Fruit fly (Drosophila melanogaster): ENCODE measurements around the gene Smyd5.

Gene Smyd5

dm6 chr3R:21199953-21200368, 18.6 kb downstream of the Smyd5 start:
- no peak for TF ChIP-seq insv (optimal IDR thresholded peaks at IDR 0.05)
- no peak for TF ChIP-seq Sin3A (optimal IDR thresholded peaks at IDR 0.05)
- TF ChIP-seq Myc (optimal IDR thresholded peaks at IDR 0.05) = no peak
- TF ChIP-seq ttk (optimal IDR thresholded peaks at IDR 0.05) = no peak
- TF ChIP-seq h (optimal IDR thresholded peaks at IDR 0.05) = no peak
- TF ChIP-seq psq (optimal IDR thresholded peaks at IDR 0.05) = no peak

dm6 chr3R:21199085-21199899, 19.3 kb downstream of the Smyd5 start:
- TF ChIP-seq psq (optimal IDR thresholded peaks at IDR 0.05) = no peak
- TF ChIP-seq Sin3A (optimal IDR thresholded peaks at IDR 0.05) = no peak
- TF ChIP-seq ttk (optimal IDR thresholded peaks at IDR 0.05) = no peak
- no peak for TF ChIP-seq h (optimal IDR thresholded peaks at IDR 0.05)
- TF ChIP-seq insv (optimal IDR thresholded peaks at IDR 0.05) = no peak
- no peak for TF ChIP-seq Myc (optimal IDR thresholded peaks at IDR 0.05)

DNA sequence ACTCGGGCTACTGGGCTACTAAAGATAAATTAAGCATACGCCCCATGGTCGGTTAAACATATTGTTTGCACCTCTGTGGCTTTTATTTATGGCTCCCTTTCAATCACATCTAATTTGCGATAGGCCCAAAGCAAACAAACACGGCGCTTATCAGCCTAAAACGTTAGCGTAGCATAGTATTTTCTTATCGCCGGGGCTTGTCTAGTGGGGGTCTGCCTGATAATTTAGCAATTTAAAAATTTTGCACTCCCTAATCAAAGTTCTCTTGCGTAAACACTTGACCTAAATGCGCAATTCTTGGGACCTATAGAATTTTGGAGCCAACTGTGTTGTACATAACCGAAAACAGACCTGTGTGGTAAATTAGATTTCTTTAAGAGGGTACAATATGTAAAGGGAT, 20.5 kb downstream of the Smyd5 start:
- no peak for TF ChIP-seq psq (optimal IDR thresholded peaks at IDR 0.05)
- no peak for TF ChIP-seq h (optimal IDR thresholded peaks at IDR 0.05)
- no peak for TF ChIP-seq Myc (optimal IDR thresholded peaks at IDR 0.05)
- TF ChIP-seq insv (optimal IDR thresholded peaks at IDR 0.05) = no peak
- TF ChIP-seq Sin3A (optimal IDR thresholded peaks at IDR 0.05) = no peak
- no peak for TF ChIP-seq ttk (optimal IDR thresholded peaks at IDR 0.05)

dm6 chr3R:21197566-21197965, 21.0 kb downstream of the Smyd5 start:
- no peak for TF ChIP-seq Sin3A (optimal IDR thresholded peaks at IDR 0.05)
- TF ChIP-seq Myc (optimal IDR thresholded peaks at IDR 0.05) = no peak
- TF ChIP-seq ttk (optimal IDR thresholded peaks at IDR 0.05) = no peak
- TF ChIP-seq h (optimal IDR thresholded peaks at IDR 0.05) = no peak
- no peak for TF ChIP-seq psq (optimal IDR thresholded peaks at IDR 0.05)
- no peak for TF ChIP-seq insv (optimal IDR thresholded peaks at IDR 0.05)

DNA sequence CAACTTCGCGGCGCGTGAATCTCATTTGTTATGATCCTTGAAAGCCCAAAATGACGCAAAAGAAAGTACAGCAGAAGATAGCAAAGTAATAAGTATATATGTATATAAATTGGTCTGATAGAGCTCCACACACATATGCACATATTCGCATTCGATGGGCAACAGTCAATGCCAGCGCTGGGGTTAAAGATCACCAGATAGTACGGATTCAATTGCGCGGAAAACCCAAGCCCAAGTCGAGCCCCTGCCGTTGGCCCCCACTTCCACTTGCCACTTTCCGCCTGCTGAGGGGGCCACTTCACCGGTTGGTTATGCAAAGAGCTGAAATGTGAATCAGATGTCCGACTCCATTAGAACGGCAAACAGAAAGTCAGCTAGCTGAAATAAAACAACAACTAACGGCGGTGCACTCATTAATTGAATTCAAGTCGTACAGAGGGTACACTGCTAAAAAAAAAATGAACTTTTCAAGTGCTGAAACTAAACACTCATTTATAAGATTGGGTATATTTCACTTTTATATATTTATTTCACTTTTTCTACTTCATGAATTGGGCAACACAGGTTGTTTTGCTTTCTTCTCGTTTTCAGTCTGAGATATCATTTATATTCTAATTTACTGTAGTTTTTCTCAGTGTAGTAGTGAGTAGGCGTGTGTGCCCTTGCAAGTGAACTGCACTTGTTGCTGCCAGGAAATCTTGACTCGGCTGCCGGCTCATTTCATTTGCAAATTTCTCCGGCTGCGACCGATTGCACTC, 23.2 kb downstream of the Smyd5 start:
- TF ChIP-seq Myc (optimal IDR thresholded peaks at IDR 0.05) (no peak), h (optimal IDR thresholded peaks at IDR 0.05) (no peak)

- TF ChIP-seq Myc (optimal IDR thresholded peaks at IDR 0.05) (no peak), ttk (optimal IDR thresholded peaks at IDR 0.05) (no peak), Sin3A (optimal IDR thresholded peaks at IDR 0.05) (no peak), psq (optimal IDR thresholded peaks at IDR 0.05) (no peak), h (optimal IDR thresholded peaks at IDR 0.05) (no peak), insv (optimal IDR thresholded peaks at IDR 0.05) (no peak)
Measured at dm6 chr3R:21193742-21194141, 24.8 kb downstream of the Smyd5 start.

- TF ChIP-seq Myc (optimal IDR thresholded peaks at IDR 0.05) (no peak), insv (optimal IDR thresholded peaks at IDR 0.05) (no peak), Sin3A (optimal IDR thresholded peaks at IDR 0.05) (no peak), ttk (optimal IDR thresholded peaks at IDR 0.05) (no peak), h (optimal IDR thresholded peaks at IDR 0.05) (no peak), psq (optimal IDR thresholded peaks at IDR 0.05) (no peak)
Measured at dm6 chr3R:21192267-21192666, 26.3 kb downstream of the Smyd5 start.

DNA sequence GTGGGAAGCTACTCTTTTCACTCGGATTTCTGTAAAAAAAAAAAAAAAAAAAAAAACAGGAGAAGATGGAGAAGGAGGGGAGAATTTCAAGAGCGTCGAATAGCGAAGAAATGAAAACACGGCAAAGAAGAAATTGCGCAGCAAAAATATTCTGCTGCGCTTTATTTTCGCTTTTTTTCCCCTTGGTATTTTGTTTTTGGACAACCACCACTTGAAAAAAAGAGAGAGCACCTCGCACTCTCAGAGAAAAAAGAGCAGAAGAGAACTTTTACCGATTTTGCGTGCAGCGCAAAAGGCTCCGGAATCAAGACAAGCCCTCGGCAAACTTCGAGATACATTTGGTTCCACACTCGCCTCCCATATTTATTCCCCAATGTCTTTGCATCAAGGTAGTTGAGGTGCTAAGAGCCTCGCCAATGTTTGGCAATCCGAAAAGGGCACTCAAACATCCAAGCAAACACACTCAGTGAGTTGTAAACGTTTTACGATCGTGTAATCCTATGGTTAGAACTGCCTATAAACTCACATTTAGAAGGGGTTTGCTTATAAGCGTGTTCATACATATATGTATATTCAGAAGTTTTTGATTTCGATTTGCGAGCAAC, 27.7 kb downstream of the Smyd5 start:
- TF ChIP-seq h (optimal IDR thresholded peaks at IDR 0.05) (no peak), psq (optimal IDR thresholded peaks at IDR 0.05) (no peak), Myc (optimal IDR thresholded peaks at IDR 0.05) (no peak), Sin3A (optimal IDR thresholded peaks at IDR 0.05) (no peak), ttk (optimal IDR thresholded peaks at IDR 0.05) (no peak), insv (optimal IDR thresholded peaks at IDR 0.05) (no peak)

dm6 chr3R:21189520-21190180, 28.9 kb downstream of the Smyd5 start:
- no peak for TF ChIP-seq ttk (optimal IDR thresholded peaks at IDR 0.05)
- no peak for TF ChIP-seq insv (optimal IDR thresholded peaks at IDR 0.05)
- no peak for TF ChIP-seq psq (optimal IDR thresholded peaks at IDR 0.05)
- no peak for TF ChIP-seq Myc (optimal IDR thresholded peaks at IDR 0.05)
- TF ChIP-seq h (optimal IDR thresholded peaks at IDR 0.05) = no peak

DNA sequence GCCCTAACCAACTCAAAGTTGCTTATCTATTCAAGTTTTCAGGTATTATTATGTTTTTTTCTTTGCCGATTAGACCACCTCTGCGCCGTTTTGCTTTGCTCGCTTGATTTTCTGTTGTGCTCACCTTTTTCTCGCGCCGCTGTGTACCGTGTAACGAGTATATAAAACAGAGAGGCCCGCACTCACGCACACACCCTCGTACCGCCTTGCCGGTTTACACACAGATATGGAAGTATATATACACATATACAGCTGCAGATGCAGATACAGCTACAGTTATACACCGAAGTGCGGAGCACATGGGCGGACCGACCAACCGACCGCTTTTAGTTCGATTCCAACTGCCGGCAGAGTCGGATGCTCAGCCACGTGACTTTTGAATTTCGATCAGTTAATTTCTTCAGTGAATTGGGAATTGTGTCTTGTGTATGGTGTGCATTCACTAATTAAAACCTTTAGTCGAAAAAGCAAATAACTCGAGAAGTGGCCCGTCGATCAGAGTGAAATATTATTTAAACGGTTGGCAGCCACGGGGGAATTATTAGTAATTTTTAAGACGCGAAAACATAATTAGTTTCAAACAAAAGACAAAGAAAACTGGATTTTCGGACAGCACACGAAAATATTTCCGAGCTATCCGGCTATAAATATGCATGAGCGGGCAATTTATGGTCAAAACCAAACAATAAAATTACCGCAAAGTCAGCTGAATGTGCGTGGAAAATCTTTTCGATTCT, 29.9 kb downstream of the Smyd5 start:
- no peak for TF ChIP-seq h (optimal IDR thresholded peaks at IDR 0.05)
- TF ChIP-seq insv (optimal IDR thresholded peaks at IDR 0.05) = no peak
- no peak for TF ChIP-seq Sin3A (optimal IDR thresholded peaks at IDR 0.05)
- no peak for TF ChIP-seq Myc (optimal IDR thresholded peaks at IDR 0.05)
- no peak for TF ChIP-seq psq (optimal IDR thresholded peaks at IDR 0.05)
- TF ChIP-seq ttk (optimal IDR thresholded peaks at IDR 0.05) = no peak

Measured in Kc167 (cell line).